Fruit fly (Drosophila melanogaster) S2 (cell line): ENCODE data around the gene Atpalpha.

ENCODE experiments used
- CG8478 ChIP-seq: fragments of >200 bp; optimal IDR thresholded peaks from 2 replicates; lab custom pipeline; 2018
- CTCF ChIP-seq, 2 experiments: fragments of >200 bp; optimal IDR thresholded peaks; 2 replicates each; lab custom pipeline; 2018

- TF ChIP-seq CG8478 (lab: Kevin White, UChicago) (no peak), CTCF (optimal IDR thresholded peaks at IDR 0.05; lab: Kevin White, UChicago) (no peak)
Measured at dm6 chr3R:21006967-21007366, 58.5 kb downstream of the Atpalpha start, which contains the start of gene Alp5.
